Fruit fly (Drosophila melanogaster) whole organism, wandering third instar larva: ENCODE measurements around the gene gry.

Experiments used
- Abd-B ChIP-seq: fragments of >200 bp; optimal IDR thresholded peaks from 2 replicates; lab custom pipeline; 2017; ENCODE audit warnings: missing biosample characterization, missing genetic modification characterization
- CG32264 ChIP-seq: fragments of 200-800 bp; sonication (Bioruptor generic); optimal IDR thresholded peaks from 2 replicates; lab custom pipeline; 2016; ENCODE audit warnings: missing biosample characterization, missing genetic modification characterization
- CG9705 ChIP-seq: fragments of 200-800 bp; sonication (Bioruptor generic); optimal IDR thresholded peaks from 2 replicates; lab custom pipeline; 2018; ENCODE audit warnings: missing biosample characterization, mild to moderate bottlenecking, missing genetic modification characterization
- Dfd ChIP-seq: fragments of >200 bp; optimal IDR thresholded peaks from 2 replicates; lab custom pipeline; 2017; ENCODE audit warnings: missing biosample characterization, missing genetic modification characterization
- Dif ChIP-seq: fragments of 200-275, 200-300 bp; sonication (Bioruptor generic); optimal IDR thresholded peaks from 2 replicates; lab custom pipeline; 2018; ENCODE audit warnings: missing biosample characterization, missing genetic modification characterization; ENCODE audit not compliant: partially characterized antibody
- GATAd ChIP-seq: sonication (Bioruptor generic); optimal IDR thresholded peaks from 2 replicates; lab custom pipeline; 2016; ENCODE audit warnings: missing biosample characterization, missing genetic modification characterization
- HLH106 ChIP-seq: fragments of 200-800 bp; optimal IDR thresholded peaks from 3 replicates; lab custom pipeline; 2019; ENCODE audit warnings: missing biosample characterization, mild to moderate bottlenecking, missing genetic modification characterization, moderate library complexity
- Hnf4 ChIP-seq: fragments of 200-800 bp; sonication (Bioruptor generic); optimal IDR thresholded peaks from 2 replicates; lab custom pipeline; 2016; ENCODE audit warnings: missing biosample characterization, mild to moderate bottlenecking, missing genetic modification characterization
- Hr78 ChIP-seq: fragments of >200 bp; optimal IDR thresholded peaks from 2 replicates; lab custom pipeline; 2017; ENCODE audit warnings: missing biosample characterization, missing genetic modification characterization
- Hr83 ChIP-seq: fragments of 200-300 bp; sonication (Bioruptor generic); optimal IDR thresholded peaks from 2 replicates; lab custom pipeline; 2016; ENCODE audit warnings: missing biosample characterization, mild to moderate bottlenecking, missing genetic modification characterization, moderate library complexity; ENCODE audit not compliant: poor library complexity, severe bottlenecking
- Myc ChIP-seq: fragments of >200 bp; optimal IDR thresholded peaks from 2 replicates; lab custom pipeline; 2017
- N ChIP-seq: fragments of >200 bp; optimal IDR thresholded peaks from 2 replicates; lab custom pipeline; 2018; ENCODE audit warnings: missing biosample characterization, missing external identifiers, missing genetic modification characterization
- OdsH ChIP-seq: fragments of 200-800 bp; sonication (Bioruptor generic); optimal IDR thresholded peaks from 2 replicates; lab custom pipeline; 2016; ENCODE audit warnings: missing biosample characterization, mild to moderate bottlenecking, missing genetic modification characterization
- Rel ChIP-seq, 2 experiments: fragments of 200-800 bp; sonication (Bioruptor generic) in 1 of 2; optimal IDR thresholded peaks; 2 replicates in 1 of 2; 3 replicates in 1 of 2; lab custom pipeline; 2016 to 2019; ENCODE audit warnings: mild to moderate bottlenecking in 2 of 2, missing biosample characterization in 2 of 2, missing genetic modification characterization in 2 of 2, moderate library complexity in 1 of 2
- Sp1 ChIP-seq: fragments of 200-800 bp; sonication (Bioruptor generic); optimal IDR thresholded peaks from 3 replicates; lab custom pipeline; 2019; ENCODE audit warnings: missing biosample characterization, mild to moderate bottlenecking, missing genetic modification characterization, moderate library complexity
- Vsx2 ChIP-seq: fragments of 200-300, 225-300 bp; sonication (Bioruptor generic); optimal IDR thresholded peaks from 2 replicates; lab custom pipeline; 2018; ENCODE audit warnings: missing biosample characterization, missing genetic modification characterization; ENCODE audit not compliant: partially characterized antibody
- br ChIP-seq: fragments of 200-800 bp; sonication (Bioruptor generic); optimal IDR thresholded peaks from 2 replicates; lab custom pipeline; 2016; ENCODE audit warnings: missing biosample characterization, missing genetic modification characterization
- brk ChIP-seq: fragments of 200-800 bp; sonication (Bioruptor generic); optimal IDR thresholded peaks from 2 replicates; lab custom pipeline; 2016; ENCODE audit warnings: missing biosample characterization, mild to moderate bottlenecking, missing genetic modification characterization
- dmrt93B ChIP-seq: fragments of 200-800 bp; sonication (Bioruptor generic); optimal IDR thresholded peaks from 2 replicates; lab custom pipeline; 2018; ENCODE audit warnings: missing biosample characterization, mild to moderate bottlenecking, missing genetic modification characterization
- foxo ChIP-seq, 2 experiments: fragments of 200-800 bp; sonication (Bioruptor generic); optimal IDR thresholded peaks; 2 replicates in 1 of 2; 3 replicates in 1 of 2; lab custom pipeline; 2016 to 2017; ENCODE audit warnings: missing biosample characterization in 2 of 2, missing genetic modification characterization in 2 of 2
- fru ChIP-seq: fragments of 200-800 bp; sonication (Bioruptor generic); optimal IDR thresholded peaks from 3 replicates; lab custom pipeline; 2016; ENCODE audit warnings: missing biosample characterization, mild to moderate bottlenecking, missing genetic modification characterization
- h ChIP-seq: fragments of 200-800 bp; sonication (Bioruptor generic); optimal IDR thresholded peaks from 3 replicates; lab custom pipeline; 2016; ENCODE audit warnings: missing biosample characterization, mild to moderate bottlenecking, missing genetic modification characterization
- jim ChIP-seq: fragments of 175-275, 200-325 bp; sonication (Bioruptor generic); optimal IDR thresholded peaks from 2 replicates; lab custom pipeline; 2016; ENCODE audit warnings: missing biosample characterization, mild to moderate bottlenecking, missing genetic modification characterization
- lola ChIP-seq: fragments of >200 bp; optimal IDR thresholded peaks from 2 replicates; lab custom pipeline; 2017; ENCODE audit warnings: missing biosample characterization, missing genetic modification characterization
- psq ChIP-seq: fragments of 200-800 bp; sonication (Bioruptor generic); optimal IDR thresholded peaks from 3 replicates; lab custom pipeline; 2017; ENCODE audit warnings: missing biosample characterization, mild to moderate bottlenecking, missing genetic modification characterization, moderate library complexity
- rgr ChIP-seq: fragments of 200-800 bp; sonication (Bioruptor generic); optimal IDR thresholded peaks from 3 replicates; lab custom pipeline; 2016; ENCODE audit warnings: missing biosample characterization, mild to moderate bottlenecking, missing genetic modification characterization
- sage ChIP-seq: fragments of 200-800 bp; sonication (Bioruptor generic); optimal IDR thresholded peaks from 2 replicates; lab custom pipeline; 2016; ENCODE audit warnings: missing biosample characterization, mild to moderate bottlenecking, missing genetic modification characterization
- usp ChIP-seq: fragments of >200 bp; optimal IDR thresholded peaks from 2 replicates; lab custom pipeline; 2017; ENCODE audit warnings: missing biosample characterization, missing genetic modification characterization
- woc ChIP-seq: sonication (Bioruptor generic); optimal IDR thresholded peaks from 2 replicates; lab custom pipeline; 2016; ENCODE audit warnings: missing biosample characterization, mild to moderate bottlenecking, missing genetic modification characterization

Gene gry

DNA sequence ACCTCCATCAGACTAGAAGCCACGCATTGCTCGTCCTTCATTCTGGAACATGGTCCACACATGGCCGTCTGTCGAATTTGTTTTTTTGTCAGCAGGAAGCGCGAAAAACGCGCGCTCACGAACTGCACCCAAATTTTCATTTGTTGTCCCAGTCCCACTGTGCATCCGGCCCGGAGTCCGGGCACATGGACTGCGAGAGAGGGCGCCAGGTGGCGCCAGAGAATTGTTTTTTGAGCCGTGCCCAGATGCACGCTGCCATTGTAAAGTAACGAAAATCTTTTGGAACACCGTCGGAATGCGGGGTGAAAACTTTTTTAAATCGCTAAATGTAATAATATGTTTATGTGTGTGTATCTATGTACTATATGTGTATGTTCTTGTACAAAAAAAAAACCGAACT is 41.2 kb upstream of the gry start:
- no peak for TF ChIP-seq psq
- TF ChIP-seq h (GFP tag; lab: Kevin White, UChicago), result no peak
- no peak for TF ChIP-seq GATAd
- TF ChIP-seq fru, result no peak
- TF ChIP-seq woc (GFP tag; lab: Kevin White, UChicago), result no peak
- TF ChIP-seq Abd-B (GFP tag; lab: Kevin White, UChicago), result no peak
- TF ChIP-seq Vsx2 (GFP tag; lab: Kevin White, UChicago), result no peak
- TF ChIP-seq OdsH (GFP tag; lab: Kevin White, UChicago), result no peak
- no peak for TF ChIP-seq Sp1 (GFP tag; lab: Kevin White, UChicago)
- no peak for TF ChIP-seq CG32264 (GFP tag; lab: Kevin White, UChicago)
- TF ChIP-seq dmrt93B (GFP tag; lab: Kevin White, UChicago), result no peak
- TF ChIP-seq usp, result no peak
- TF ChIP-seq, all 38 proteins: peak for 0

DNA sequence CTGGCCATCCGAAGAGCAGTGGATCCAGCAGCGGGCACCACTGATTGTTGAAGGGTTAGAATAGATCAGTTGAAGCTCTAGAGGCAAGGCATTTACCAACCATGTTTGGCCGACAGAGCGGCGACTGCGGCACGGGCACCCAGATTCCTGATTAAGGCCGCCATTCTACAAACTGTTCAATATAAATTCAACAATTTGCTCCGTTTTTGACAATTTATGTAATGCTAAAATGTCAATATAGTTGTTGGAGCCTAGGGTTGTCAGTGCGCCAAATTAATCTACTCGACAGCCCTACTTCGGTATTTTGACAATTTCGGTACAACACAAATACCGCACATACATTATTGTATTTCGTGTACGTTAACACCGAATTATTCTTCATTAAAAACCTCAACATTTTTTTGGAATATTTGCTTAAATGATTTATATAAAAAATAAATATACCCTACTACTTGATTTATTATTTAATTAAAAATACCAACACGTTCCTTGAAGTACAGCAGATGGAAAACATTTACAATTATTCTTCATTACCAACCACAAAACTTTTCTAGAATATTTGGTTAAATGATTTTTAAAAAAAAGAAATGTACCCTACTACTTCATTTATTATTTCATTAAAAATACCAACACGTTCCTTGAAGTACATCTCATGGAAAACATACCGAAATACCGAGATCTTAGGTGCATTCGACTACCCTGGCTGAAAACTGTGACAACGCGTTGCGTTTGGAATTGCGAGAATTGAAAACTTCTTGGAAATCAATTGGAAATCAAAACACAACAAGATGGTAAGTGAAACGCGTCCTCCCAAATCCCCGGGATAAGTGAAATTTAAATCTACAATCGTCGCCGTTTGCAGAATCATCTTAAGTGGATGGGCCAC is 39.3 kb upstream of the gry start, which contains the start of the genes ND-30 and CG15812:
Gene ND-30 (minus strand): TSS at position 270 of the 886 bp plus-strand sequence.
Gene CG15812 (plus strand): TSS at position 683 of the 886 bp plus-strand sequence.
- TF ChIP-seq usp, result no peak
- peak in 1 of 2 experiments; percentile 21 for TF ChIP-seq foxo (GFP tag; optimal IDR thresholded peaks at IDR 0.05; lab: Kevin White, UChicago)
- TF ChIP-seq Hr83 (GFP tag; lab: Kevin White, UChicago), result peak; percentile 5
- peak; percentile 22 for TF ChIP-seq psq

DNA sequence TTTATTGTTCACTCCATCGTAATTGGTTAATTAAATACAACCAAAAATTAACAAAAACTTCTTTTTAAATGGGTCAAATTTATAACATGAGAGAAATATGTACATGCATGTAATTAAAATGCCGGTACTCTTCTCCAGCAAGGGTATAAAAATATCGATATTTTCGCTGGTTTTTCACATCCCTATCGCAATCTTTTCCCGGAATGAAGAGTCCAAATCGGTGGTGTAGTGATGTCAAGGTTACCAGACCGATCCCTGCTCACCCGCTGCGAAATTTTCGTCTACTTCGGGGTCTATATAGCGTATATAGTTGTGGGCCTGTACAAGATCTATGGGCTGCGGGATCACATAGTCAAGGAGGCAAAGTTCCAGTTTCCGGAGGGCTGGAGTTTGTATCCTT is 36.9 kb upstream of the gry start, which contains the start of gene rasp:
Gene rasp (plus strand): TSS at position 213 of the 400 bp plus-strand sequence.
- TF ChIP-seq br, result no peak
- TF ChIP-seq Rel (GFP tag; optimal IDR thresholded peaks at IDR 0.05; lab: Kevin White, UChicago), result no peak
- TF ChIP-seq Rel (tag; optimal IDR thresholded peaks at IDR 0.05; lab: Kevin White, UChicago), result peak; percentile 59
- TF ChIP-seq, all 38 proteins: peak for 1

DNA sequence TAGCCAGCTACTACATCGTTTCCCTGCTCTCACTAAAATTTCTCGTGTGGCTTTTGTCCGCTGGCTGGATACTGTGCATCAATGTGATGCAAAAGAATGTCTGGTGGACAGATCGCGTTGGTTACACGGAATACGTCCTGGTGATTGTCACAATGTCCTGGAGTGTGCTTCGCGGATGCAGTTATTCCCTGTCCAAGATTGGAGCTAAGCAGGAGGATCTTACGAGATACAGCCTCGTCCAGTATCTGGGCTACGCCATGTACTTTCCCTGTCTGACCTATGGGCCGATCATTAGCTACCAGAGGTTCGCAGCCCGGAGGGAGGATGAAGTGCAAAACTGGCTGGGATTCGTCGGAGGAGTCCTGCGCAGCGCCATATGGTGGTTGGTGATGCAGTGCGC is 36.3 kb upstream of the gry start:
- no peak for TF ChIP-seq usp
- no peak for TF ChIP-seq lola (GFP tag; lab: Kevin White, UChicago)
- no peak for TF ChIP-seq dmrt93B (GFP tag; lab: Kevin White, UChicago)
- no peak for TF ChIP-seq HLH106 (tag; lab: Kevin White, UChicago)
- TF ChIP-seq jim (GFP tag; lab: Kevin White, UChicago), result no peak
- TF ChIP-seq rgr (GFP tag; lab: Kevin White, UChicago), result no peak
- no peak for TF ChIP-seq Myc (lab: Kevin White, UChicago)
- no peak for TF ChIP-seq Vsx2 (GFP tag; lab: Kevin White, UChicago)
- no peak for TF ChIP-seq Hnf4
- no peak for TF ChIP-seq CG32264 (GFP tag; lab: Kevin White, UChicago)
- TF ChIP-seq Rel (GFP tag; optimal IDR thresholded peaks at IDR 0.05; lab: Kevin White, UChicago), result no peak
- TF ChIP-seq Rel (tag; optimal IDR thresholded peaks at IDR 0.05; lab: Kevin White, UChicago), result no peak
- no peak for TF ChIP-seq CG9705 (GFP tag; lab: Kevin White, UChicago)
- TF ChIP-seq OdsH (GFP tag; lab: Kevin White, UChicago), result no peak
- TF ChIP-seq brk (GFP tag; lab: Kevin White, UChicago), result no peak
- TF ChIP-seq GATAd, result no peak
- no peak for TF ChIP-seq Dif (GFP tag; lab: Kevin White, UChicago)
- TF ChIP-seq Abd-B (GFP tag; lab: Kevin White, UChicago), result no peak
- no peak for TF ChIP-seq woc (GFP tag; lab: Kevin White, UChicago)

DNA sequence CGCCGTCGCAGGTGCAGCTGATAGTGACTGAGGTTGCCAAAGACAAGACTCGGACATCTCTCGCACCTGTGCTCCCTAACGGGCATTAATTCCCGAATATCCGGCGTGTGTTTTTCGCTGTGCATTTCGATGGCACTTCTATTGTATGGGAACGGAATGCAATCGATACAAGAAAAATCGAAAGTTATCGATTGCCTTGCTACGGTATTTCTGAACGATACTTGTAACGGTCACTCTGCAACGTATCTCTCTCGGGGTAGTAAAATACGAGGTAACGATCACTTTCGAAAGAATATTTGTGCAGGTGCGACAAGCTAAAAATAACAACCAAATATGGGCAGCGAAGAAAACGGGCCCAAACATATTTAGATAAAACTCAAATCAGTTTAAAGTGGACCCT is 33.9 kb upstream of the gry start, which contains the start of gene CG32280:
Gene CG32280 (plus strand): TSS at position 231 of the 400 bp plus-strand sequence.
- TF ChIP-seq N (GFP tag; lab: Kevin White, UChicago), result no peak
- no peak for TF ChIP-seq Hr78
- no peak for TF ChIP-seq Dif (GFP tag; lab: Kevin White, UChicago)
- no peak for TF ChIP-seq Myc (lab: Kevin White, UChicago)
- peak; percentile 6 for TF ChIP-seq OdsH (GFP tag; lab: Kevin White, UChicago)
- TF ChIP-seq h (GFP tag; lab: Kevin White, UChicago), result peak; percentile 66
- TF ChIP-seq Abd-B (GFP tag; lab: Kevin White, UChicago), result no peak
- TF ChIP-seq Dfd (GFP tag; lab: Kevin White, UChicago), result no peak
- TF ChIP-seq Vsx2 (GFP tag; lab: Kevin White, UChicago), result no peak
- TF ChIP-seq sage (GFP tag; lab: Kevin White, UChicago), result no peak
- peak; percentile 27 for TF ChIP-seq woc (GFP tag; lab: Kevin White, UChicago)
- no peak for TF ChIP-seq psq
- TF ChIP-seq Hr83 (GFP tag; lab: Kevin White, UChicago), result peak; percentile 17
- peak; percentile 7 for TF ChIP-seq HLH106 (tag; lab: Kevin White, UChicago)
- peak in 1 of 2 experiments; percentile 41 for TF ChIP-seq foxo (GFP tag; optimal IDR thresholded peaks at IDR 0.05; lab: Kevin White, UChicago)
- peak; percentile 15 for TF ChIP-seq Sp1 (GFP tag; lab: Kevin White, UChicago)
- no peak for TF ChIP-seq Rel (GFP tag; optimal IDR thresholded peaks at IDR 0.05; lab: Kevin White, UChicago)
- TF ChIP-seq Rel (tag; optimal IDR thresholded peaks at IDR 0.05; lab: Kevin White, UChicago), result peak; percentile 53
- peak; percentile 23 for TF ChIP-seq rgr (GFP tag; lab: Kevin White, UChicago)
